Worm (Caenorhabditis elegans) whole organism, early embryonic: Measurements from ENCODE around the gene C23G10.7.

Experiments
- B0310.2 ChIP-seq: sonication (generic microtip); optimal IDR thresholded peaks from 2 replicates; lab custom pipeline; 2016; ENCODE audit warnings: mild to moderate bottlenecking, missing genetic modification characterization, missing compliant biosample characterization
- F13C5.2 ChIP-seq: sonication (generic microtip); optimal IDR thresholded peaks from 2 replicates; lab custom pipeline; 2017; ENCODE audit warnings: mild to moderate bottlenecking, missing genetic modification characterization, inconsistent platforms, missing compliant biosample characterization
- ama-1 ChIP-seq: fragments of 150-350 bp; optimal IDR thresholded peaks from 2 replicates; lab custom pipeline; 2014
- ceh-13 ChIP-seq: fragments of 200-800 bp; sonication (Bioruptor generic); optimal IDR thresholded peaks from 2 replicates; lab custom pipeline; 2018; ENCODE audit warnings: mild to moderate bottlenecking, missing genetic modification characterization, missing compliant biosample characterization
- ceh-36 ChIP-seq: sonication (generic microtip); optimal IDR thresholded peaks from 2 replicates; lab custom pipeline; 2016; ENCODE audit warnings: missing genetic modification characterization, inconsistent platforms, missing compliant biosample characterization
- ets-7 ChIP-seq: sonication (generic microtip); optimal IDR thresholded peaks from 2 replicates; lab custom pipeline; 2016; ENCODE audit warnings: missing genotype, missing genetic modification characterization, missing compliant biosample characterization
- flt-1 ChIP-seq: fragments of 200-800 bp; sonication (Bioruptor generic); IDR thresholded peaks from 2 replicates; pipeline ENCODE4 v1.3.6; 2022; ENCODE audit warnings: missing genetic modification characterization, missing compliant biosample characterization
- hmbx-1 ChIP-seq: sonication (generic microtip); optimal IDR thresholded peaks from 2 replicates; lab custom pipeline; 2016; ENCODE audit warnings: mild to moderate bottlenecking, missing genetic modification characterization, missing compliant biosample characterization
- hnd-1 ChIP-seq: sonication (generic microtip); optimal IDR thresholded peaks from 2 replicates; lab custom pipeline; 2016; ENCODE audit warnings: missing genetic modification characterization, missing compliant biosample characterization
- pes-1 ChIP-seq: fragments of 200-800 bp; sonication (Bioruptor generic); IDR thresholded peaks from 2 replicates; pipeline ENCODE4 v1.3.6; 2022; ENCODE audit warnings: missing genetic modification reagents, missing genetic modification characterization, missing compliant biosample characterization
- scrt-1 ChIP-seq: fragments of 200-800 bp; sonication (Bioruptor generic); IDR thresholded peaks from 2 replicates; pipeline ENCODE4 v1.3.6; 2022; ENCODE audit warnings: missing genetic modification characterization, missing compliant biosample characterization
- sea-1 ChIP-seq: fragments of 200-800 bp; sonication (Bioruptor generic); conservative IDR thresholded peaks from 2 replicates; pipeline ENCODE4 v1.3.6; 2022; ENCODE audit warnings: missing genetic modification characterization, missing compliant biosample characterization
- tbx-11 ChIP-seq: fragments of 200-800 bp; sonication (Bioruptor generic); IDR thresholded peaks from 2 replicates; pipeline ENCODE4 v1.3.6; 2022; ENCODE audit warnings: missing genetic modification characterization, missing compliant biosample characterization
- tbx-37 ChIP-seq: fragments of 200-800 bp; sonication (Bioruptor generic); conservative IDR thresholded peaks from 2 replicates; pipeline ENCODE4 v1.3.6; 2022; ENCODE audit warnings: missing genetic modification reagents, missing genetic modification characterization, missing compliant biosample characterization
- tra-4 ChIP-seq: sonication (generic microtip); optimal IDR thresholded peaks from 2 replicates; lab custom pipeline; 2017; ENCODE audit warnings: missing genetic modification characterization, missing compliant biosample characterization

Gene C23G10.7

DNA sequence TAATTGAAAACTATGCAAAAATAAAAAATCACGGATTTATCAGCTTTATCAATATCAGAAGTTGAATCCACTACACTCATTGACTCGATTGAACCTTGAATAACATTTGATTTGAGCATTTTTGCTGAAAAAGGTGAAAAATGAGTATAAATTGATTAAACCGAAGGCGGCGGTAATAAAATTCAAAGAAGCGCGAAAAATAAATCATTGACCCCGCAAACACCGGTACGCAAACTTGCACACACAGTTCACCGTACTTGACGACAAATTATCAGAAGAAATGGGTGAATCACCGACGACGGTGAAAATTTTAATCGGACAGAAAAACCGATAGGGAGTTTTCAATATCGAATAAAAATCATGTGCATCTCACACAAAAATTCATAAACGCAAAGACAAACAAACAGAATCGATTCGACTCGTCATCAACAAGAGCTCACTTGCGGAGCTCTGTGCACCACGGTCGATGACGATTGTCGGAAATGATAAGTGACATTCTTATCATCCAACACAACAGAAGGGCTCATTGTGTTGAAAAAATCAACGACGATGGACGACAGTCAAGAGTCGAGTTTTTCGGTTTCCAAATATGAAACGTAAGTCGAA lies 48.6 kb downstream of the C23G10.7 start, which contains the start of the genes wht-7 and Y42G9A.1:
TSS of gene wht-7 (minus strand) at position 131 of the 606 bp plus-strand sequence.
TSS of gene Y42G9A.1 (plus strand) at position 495 of the 606 bp plus-strand sequence.
- no peak for TF ChIP-seq tbx-37 (GFP tag; lab: Robert Waterston, UW)

DNA sequence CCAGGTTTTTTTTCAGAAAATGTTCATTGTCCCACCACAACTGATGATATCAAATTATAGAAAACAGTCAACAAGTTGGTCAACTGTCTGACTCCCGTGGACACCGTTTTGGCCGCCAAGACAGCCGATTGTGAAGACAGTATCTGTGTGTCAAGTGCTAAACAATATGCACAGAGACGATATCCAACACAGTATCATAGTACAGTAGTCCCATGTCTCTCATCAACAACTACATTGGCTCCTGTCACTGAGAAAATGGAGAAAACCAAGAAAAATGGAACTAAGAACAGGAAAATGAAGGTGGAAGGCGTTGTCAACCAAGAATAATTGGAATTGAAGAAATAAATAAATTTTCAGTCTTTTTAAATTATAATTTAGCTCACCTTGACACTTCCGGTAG lies 49.5 kb downstream of the C23G10.7 start:
- TF ChIP-seq B0310.2 (tag; lab: Kevin White, UChicago) (no peak), ets-7 (no peak), ceh-13 (no peak), tbx-11 (no peak), ama-1 (lab: Kevin White, UChicago) (no peak), F13C5.2 (tag; lab: Kevin White, UChicago) (no peak), pes-1 (GFP tag; lab: Robert Waterston, UW) (no peak), hmbx-1 (no peak), ceh-36 (tag; lab: Kevin White, UChicago) (no peak)

DNA sequence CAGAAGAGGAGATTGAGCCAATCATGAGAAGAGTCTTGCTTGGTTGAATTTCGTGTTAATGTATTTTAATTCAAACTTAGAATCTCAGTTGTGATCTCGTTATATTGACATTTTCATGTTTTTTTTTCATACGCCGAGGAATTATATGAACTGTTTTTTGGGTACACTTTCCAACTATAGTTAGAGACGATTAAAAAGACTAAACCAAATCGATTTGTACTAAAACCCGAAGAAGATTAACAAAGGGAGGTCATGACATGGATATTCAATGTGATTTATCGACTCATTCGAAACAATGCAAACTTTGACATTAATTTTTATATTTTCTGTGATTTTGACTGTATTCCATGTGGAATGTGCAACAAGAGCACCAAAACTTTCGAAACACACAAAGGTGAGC lies 50.3 kb downstream of the C23G10.7 start, which contains the start of gene Y42G9A.2:
TSS of gene Y42G9A.2 (plus strand) at position 284 of the 400 bp plus-strand sequence.
- TF ChIP-seq hnd-1 (tag; lab: Kevin White, UChicago): no peak
- no peak for TF ChIP-seq ets-7
- TF ChIP-seq B0310.2 (tag; lab: Kevin White, UChicago): no peak
- TF ChIP-seq scrt-1: no peak
- no peak for TF ChIP-seq sea-1
- no peak for TF ChIP-seq hmbx-1
- no peak for TF ChIP-seq ama-1 (lab: Kevin White, UChicago)
- TF ChIP-seq tra-4 (tag; lab: Kevin White, UChicago): no peak
- TF ChIP-seq pes-1 (GFP tag; lab: Robert Waterston, UW): no peak
- no peak for TF ChIP-seq tbx-11

DNA sequence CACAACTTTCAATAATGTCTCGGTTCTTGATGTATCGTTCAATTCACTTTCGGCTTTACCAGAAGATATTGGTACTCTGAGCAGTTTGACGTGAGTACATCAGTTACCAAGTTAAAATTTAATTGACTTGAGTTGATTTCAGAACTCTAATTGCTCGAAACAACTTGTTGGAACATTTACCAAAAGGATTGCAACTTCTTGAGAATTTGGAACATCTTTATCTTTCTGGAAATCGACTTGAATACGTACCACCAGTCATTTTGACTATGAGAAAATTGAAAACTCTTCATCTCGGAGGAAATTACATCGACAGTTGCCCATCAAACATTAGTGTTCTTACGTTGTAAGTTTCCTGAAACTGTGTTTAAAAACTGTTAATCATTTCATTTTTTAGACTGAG lies 51.4 kb downstream of the C23G10.7 start:
- TF ChIP-seq pes-1 (GFP tag; lab: Robert Waterston, UW) (no peak), hmbx-1 (no peak), tbx-11 (no peak), hnd-1 (tag; lab: Kevin White, UChicago) (no peak), flt-1 (GFP tag; lab: Robert Waterston, UW) (no peak), F13C5.2 (tag; lab: Kevin White, UChicago) (no peak), ceh-13 (no peak), sea-1 (no peak)
